Worm (Caenorhabditis elegans) whole organism, young adult: ENCODE measurements around the gene jnk-1.

Source experiments
- B0336.3 ChIP-seq: fragments of 200-800 bp; sonication (Bioruptor generic); IDR thresholded peaks from 2 replicates; pipeline ENCODE4 v1.3.6; 2022; ENCODE audit warnings: missing genetic modification characterization, missing compliant biosample characterization
- F23B12.7 ChIP-seq: sonication (generic microtip); optimal IDR thresholded peaks from 2 replicates; lab custom pipeline; 2017; ENCODE audit warnings: missing genetic modification characterization, mild to moderate bottlenecking, missing compliant biosample characterization, antibody characterized with exemption, moderate library complexity; ENCODE audit not compliant: insufficient read depth
- akir-1 ChIP-seq: fragments of 200-800 bp; sonication (Bioruptor generic); optimal IDR thresholded peaks from 2 replicates; lab custom pipeline; 2018; ENCODE audit warnings: mild to moderate bottlenecking, missing genetic modification characterization, moderate library complexity, missing compliant biosample characterization
- ceh-27 ChIP-seq: fragments of 200-800 bp; sonication (Bioruptor generic); optimal IDR thresholded peaks from 2 replicates; lab custom pipeline; 2018; ENCODE audit warnings: mild to moderate bottlenecking, missing genetic modification characterization, moderate library complexity, missing compliant biosample characterization
- ekl-4 ChIP-seq: fragments of 200-800 bp; sonication (Bioruptor generic); IDR thresholded peaks from 2 replicates; pipeline ENCODE4 v1.3.6; 2022; ENCODE audit warnings: missing genetic modification reagents, missing genetic modification characterization, missing compliant biosample characterization
- madf-6 ChIP-seq: fragments of 200-800 bp; sonication (Bioruptor generic); IDR thresholded peaks from 2 replicates; pipeline ENCODE4 v1.3.6; 2022; ENCODE audit warnings: missing genetic modification reagents, missing genetic modification characterization, missing compliant biosample characterization
- nhr-179 ChIP-seq: sonication (generic microtip); optimal IDR thresholded peaks from 2 replicates; lab custom pipeline; 2016; ENCODE audit warnings: mild to moderate bottlenecking, missing genetic modification characterization, missing compliant biosample characterization
- pha-4 ChIP-seq: fragments of 150-350 bp; sonication (generic microtip); optimal IDR thresholded peaks from 2 replicates; lab custom pipeline; 2014; ENCODE audit warnings: missing biosample characterization, missing genetic modification reagents, missing genetic modification characterization
- xnd-1 ChIP-seq: sonication (generic microtip); optimal IDR thresholded peaks from 2 replicates; lab custom pipeline; 2016; ENCODE audit warnings: missing genotype, missing genetic modification reagents, missing genetic modification characterization, missing compliant biosample characterization
- ztf-3 ChIP-seq: fragments of 200-800 bp; sonication (Bioruptor generic); optimal IDR thresholded peaks from 2 replicates; lab custom pipeline; 2018; ENCODE audit warnings: mild to moderate bottlenecking, missing genetic modification characterization, missing compliant biosample characterization

ce11 chrIV:6919318-6919717 lies 38.1 kb upstream of the jnk-1 start, which contains the start of gene ruvb-2:
- TF ChIP-seq B0336.3 (GFP tag; lab: Robert Waterston, UW) = no peak; the same call in 1 of the 2 replicates
- peak; percentile 71 for TF ChIP-seq F23B12.7 (tag; lab: Kevin White, UChicago)
- TF ChIP-seq pha-4 = peak; percentile 49
- TF ChIP-seq ekl-4 = peak; percentile 54; the same call in 1 of the 2 replicates
- no peak for TF ChIP-seq ceh-27 (GFP tag; lab: Kevin White, UChicago)
- no peak; the same call in 1 of the 2 replicates for TF ChIP-seq madf-6 (GFP tag; lab: Robert Waterston, UW)
- peak; percentile 23 for TF ChIP-seq xnd-1 (tag; lab: Kevin White, UChicago)
- no peak for TF ChIP-seq akir-1 (GFP tag; lab: Kevin White, UChicago)
- no peak for TF ChIP-seq nhr-179 (tag; lab: Kevin White, UChicago)
- no peak for TF ChIP-seq ztf-3 (GFP tag; lab: Kevin White, UChicago)
